Fruit fly (Drosophila melanogaster) whole organism, prepupa: ENCODE data around the gene gce.

Experiments used
- CG10669 ChIP-seq: fragments of 200-800 bp; sonication (Bioruptor generic); optimal IDR thresholded peaks from 3 replicates; lab custom pipeline; 2018; ENCODE audit warnings: missing biosample characterization, mild to moderate bottlenecking, missing genetic modification characterization, moderate library complexity
- CG1621 ChIP-seq: fragments of 200-800 bp; sonication (Bioruptor generic); optimal IDR thresholded peaks from 3 replicates; lab custom pipeline; 2018; ENCODE audit warnings: missing biosample characterization, mild to moderate bottlenecking, missing genetic modification characterization
- CG6276 ChIP-seq: fragments of 200-800 bp; sonication (Bioruptor generic); optimal IDR thresholded peaks from 2 replicates; lab custom pipeline; 2017; ENCODE audit warnings: missing biosample characterization, mild to moderate bottlenecking, missing genetic modification characterization
- CG7368 ChIP-seq: fragments of 200-800 bp; sonication (Bioruptor generic); optimal IDR thresholded peaks from 3 replicates; lab custom pipeline; 2016; ENCODE audit warnings: missing biosample characterization, missing genetic modification characterization
- CG8632 ChIP-seq: fragments of 200-800 bp; sonication (Bioruptor generic); optimal IDR thresholded peaks from 3 replicates; lab custom pipeline; 2016; ENCODE audit warnings: missing biosample characterization, missing genetic modification characterization
- Eip75B ChIP-seq: fragments of 200-800 bp; sonication (Bioruptor generic); optimal IDR thresholded peaks from 3 replicates; lab custom pipeline; 2016; ENCODE audit warnings: missing biosample characterization, missing genetic modification characterization
- Sox102F ChIP-seq: fragments of 200-800 bp; sonication (Bioruptor generic); optimal IDR thresholded peaks from 2 replicates; lab custom pipeline; 2016; ENCODE audit warnings: missing biosample characterization, mild to moderate bottlenecking, missing genetic modification characterization
- acj6 ChIP-seq: fragments of 200-800 bp; sonication (Bioruptor generic); optimal IDR thresholded peaks from 3 replicates; lab custom pipeline; 2016; ENCODE audit warnings: missing biosample characterization, missing genetic modification characterization
- lz ChIP-seq: fragments of 200-800 bp; sonication (Bioruptor generic); optimal IDR thresholded peaks from 3 replicates; lab custom pipeline; 2016; ENCODE audit warnings: missing biosample characterization, missing genetic modification characterization
- ss ChIP-seq, 2 experiments: fragments of 200-800 bp; sonication (Bioruptor generic); optimal IDR thresholded peaks; 2 replicates in 1 of 2; 3 replicates in 1 of 2; lab custom pipeline; 2017 to 2018; ENCODE audit warnings: mild to moderate bottlenecking in 2 of 2, missing biosample characterization in 2 of 2, missing genetic modification characterization in 2 of 2, moderate library complexity in 1 of 2
- svp ChIP-seq: fragments of 200-800 bp; sonication (Bioruptor generic); peaks from one replicate; lab custom pipeline; 2016; ENCODE audit warnings: missing biosample characterization, missing genetic modification characterization

gce gene

DNA sequence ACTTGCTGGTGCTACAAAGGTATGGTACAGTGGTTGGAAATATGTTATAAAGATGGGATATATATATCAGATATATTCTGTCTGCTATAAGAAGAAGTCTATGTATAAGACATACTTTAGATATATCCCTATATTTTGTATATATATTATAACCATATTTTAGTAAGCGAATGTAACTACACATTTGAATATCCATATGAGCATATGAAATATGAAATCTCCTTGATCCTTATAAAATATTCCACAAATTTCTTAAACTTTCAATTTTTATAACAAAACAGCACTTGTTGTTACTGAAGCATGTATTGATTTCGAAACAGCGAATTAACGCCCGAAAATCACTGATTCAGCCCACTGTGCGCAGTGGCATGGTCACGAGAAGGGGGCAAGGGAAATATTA lies 66.9 kb downstream of the gce start:
- peak; percentile 47 for TF ChIP-seq acj6 (GFP tag; lab: Kevin White, UChicago)
- TF ChIP-seq CG1621 (tag; lab: Kevin White, UChicago), result no peak
- no peak for TF ChIP-seq CG8632 (GFP tag; lab: Kevin White, UChicago)
- TF ChIP-seq CG6276 (GFP tag; lab: Kevin White, UChicago), result no peak
- TF ChIP-seq CG10669, result peak; percentile 4
- no peak for TF ChIP-seq lz (GFP tag; lab: Kevin White, UChicago)
- no peak for TF ChIP-seq Sox102F
- no peak for TF ChIP-seq CG7368 (GFP tag; lab: Kevin White, UChicago)
- no peak for TF ChIP-seq Eip75B (GFP tag; lab: Kevin White, UChicago)
- TF ChIP-seq svp (GFP tag; lab: Kevin White, UChicago), result peak; percentile 55
- TF ChIP-seq ss (GFP tag; optimal IDR thresholded peaks at IDR 0.05; lab: Kevin White, UChicago), result no peak
